Worm (Caenorhabditis elegans) whole organism, midembryonic: ENCODE measurements around the gene F14F8.8.

Experiments
- cog-1 ChIP-seq: sonication (generic microtip); optimal IDR thresholded peaks from 2 replicates; lab custom pipeline; 2016; ENCODE audit warnings: missing genetic modification characterization, missing compliant biosample characterization
- ztf-29 ChIP-seq: fragments of 200-800 bp; sonication (Bioruptor generic); IDR thresholded peaks from 2 replicates; pipeline ENCODE4 v1.3.6; 2022; ENCODE audit warnings: missing genetic modification reagents, missing genetic modification characterization, missing compliant biosample characterization

DNA sequence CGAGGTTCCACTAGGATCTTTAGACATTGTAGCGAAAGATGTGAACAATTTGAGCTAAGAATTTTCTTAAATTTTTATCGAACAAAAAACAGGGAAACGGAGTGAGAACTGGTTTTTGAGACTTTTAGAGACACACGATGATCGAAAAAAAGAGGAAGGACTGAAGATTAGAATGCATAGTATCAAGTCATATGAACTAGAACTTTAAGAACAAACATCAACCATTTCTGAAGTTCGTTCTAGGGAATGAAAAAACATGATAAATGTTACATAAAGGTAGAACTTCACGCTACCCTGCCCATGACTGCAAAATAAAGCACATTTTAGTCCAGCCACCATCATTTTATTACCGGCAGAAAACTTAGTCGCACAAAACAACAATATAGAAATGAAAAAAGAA lies 25.7 kb downstream of the F14F8.8 start, which contains the start of gene W06G6.9:
- TF ChIP-seq ztf-29 (GFP tag; lab: Robert Waterston, UW) (no peak), cog-1 (tag; lab: Kevin White, UChicago) (no peak)
